Fruit fly (Drosophila melanogaster): ENCODE results near the gene Cyp4d14.

- TF ChIP-seq gl (tag; optimal IDR thresholded peaks at IDR 0.05): peak; percentile 97
- peak; percentile 37 for TF ChIP-seq EcR (GFP tag; optimal IDR thresholded peaks at IDR 0.05)
- peak; percentile 98 for TF ChIP-seq CG14655 (GFP tag; optimal IDR thresholded peaks at IDR 0.05)
- peak; percentile 97 for TF ChIP-seq Ets98B (GFP tag; IDR thresholded peaks at IDR 0.05)
- peak; percentile 96 for TF ChIP-seq CG12605 (GFP tag; IDR thresholded peaks at IDR 0.05)
Observed at dm6 chrX:2137587-2138341, 37.4 kb downstream of the Cyp4d14 start.

Measured in whole organism, pupa.